Fruit fly (Drosophila melanogaster): Measurements from ENCODE around the gene CG6985.

dm6 chr3R:22717863-22718262, 23.1 kb upstream of the CG6985 start:
- TF ChIP-seq h (GFP tag; optimal IDR thresholded peaks at IDR 0.05) (no peak), CG32264 (GFP tag; optimal IDR thresholded peaks at IDR 0.05) (no peak), dmrt93B (GFP tag; optimal IDR thresholded peaks at IDR 0.05) (no peak), Hnf4 (GFP tag; optimal IDR thresholded peaks at IDR 0.05) (no peak), Rel (GFP tag; optimal IDR thresholded peaks at IDR 0.05) (no peak), Rel (tag; optimal IDR thresholded peaks at IDR 0.05) (no peak), jim (GFP tag; optimal IDR thresholded peaks at IDR 0.05) (no peak), lola (GFP tag; optimal IDR thresholded peaks at IDR 0.05) (no peak), dl (GFP tag; optimal IDR thresholded peaks at IDR 0.05; ENCODE audit: insufficient read depth in 1 of 2, partially characterized antibody in 2 of 2) (no peak), Hr78 (GFP tag; optimal IDR thresholded peaks at IDR 0.05) (no peak), ey (GFP tag; optimal IDR thresholded peaks at IDR 0.05) (no peak)
